Worm (Caenorhabditis elegans) whole organism, L4 larva: Measurements from ENCODE around the gene F56D2.3.
A peak's percentile ranks its signal among the peaks of the same experiment; 100 is the strongest.

Experiments used
- D1046.2 ChIP-seq: fragments of 200-800 bp; sonication (Bioruptor generic); IDR thresholded peaks from 2 replicates; pipeline ENCODE4 v1.3.6; 2022; ENCODE audit warnings: missing genetic modification characterization, missing compliant biosample characterization
- F10B5.3 ChIP-seq: sonication (generic microtip); optimal IDR thresholded peaks from 2 replicates; lab custom pipeline; 2016; ENCODE audit warnings: mild to moderate bottlenecking, missing genetic modification characterization, missing compliant biosample characterization
- F26F4.8 ChIP-seq: fragments of 200-800 bp; sonication (Bioruptor generic); conservative IDR thresholded peaks from 2 replicates; pipeline ENCODE4 v1.3.6; 2022; ENCODE audit warnings: missing genetic modification characterization, missing compliant biosample characterization
- F49E8.2 ChIP-seq: sonication (generic microtip); optimal IDR thresholded peaks from 2 replicates; lab custom pipeline; 2016; ENCODE audit warnings: missing compliant biosample characterization, mild to moderate bottlenecking, missing genetic modification characterization, borderline replicate concordance
- Y48G9A.11 ChIP-seq: fragments of 200-800 bp; sonication (Bioruptor generic); IDR thresholded peaks from 2 replicates; pipeline ENCODE4 v1.3.6; 2022; ENCODE audit warnings: missing genetic modification reagents, missing genetic modification characterization, missing compliant biosample characterization
- ZK337.2 ChIP-seq: fragments of 200-800 bp; sonication (Bioruptor generic); IDR thresholded peaks from 2 replicates; pipeline ENCODE4 v1.3.6; 2022; ENCODE audit warnings: missing genetic modification reagents, missing genetic modification characterization, missing compliant biosample characterization
- aly-2 ChIP-seq: sonication (generic microtip); optimal IDR thresholded peaks from 2 replicates; lab custom pipeline; 2018; ENCODE audit warnings: missing biosample characterization, missing genetic modification characterization
- ama-1 ChIP-seq: fragments of 150-350 bp; optimal IDR thresholded peaks from 2 replicates; lab custom pipeline; 2014; ENCODE audit warnings: inconsistent platforms, mixed read lengths
- arid-1 ChIP-seq: fragments of 200-800 bp; sonication (Bioruptor generic); conservative IDR thresholded peaks from 2 replicates; pipeline ENCODE4 v1.3.6; 2022; ENCODE audit warnings: missing genetic modification reagents, missing genetic modification characterization, missing compliant biosample characterization
- attf-4 ChIP-seq: sonication (generic microtip); optimal IDR thresholded peaks from 3 replicates; lab custom pipeline; 2017; ENCODE audit warnings: missing biosample characterization, missing genetic modification characterization
- ceh-28 ChIP-seq: fragments of 150-350 bp; optimal IDR thresholded peaks from 2 replicates; lab custom pipeline; 2014; ENCODE audit warnings: missing biosample characterization, missing genetic modification reagents, missing genetic modification characterization
- ceh-32 ChIP-seq: sonication (generic microtip); optimal IDR thresholded peaks from 2 replicates; lab custom pipeline; 2016; ENCODE audit warnings: mild to moderate bottlenecking, missing genetic modification characterization, missing compliant biosample characterization; ENCODE audit not compliant: poor library complexity
- ceh-62 ChIP-seq: sonication (generic microtip); optimal IDR thresholded peaks from 2 replicates; lab custom pipeline; 2017; ENCODE audit warnings: missing biosample characterization, missing genetic modification characterization
- ceh-82 ChIP-seq: sonication (generic microtip); optimal IDR thresholded peaks from 2 replicates; lab custom pipeline; 2017; ENCODE audit warnings: missing biosample characterization, missing genetic modification characterization
- daf-16 ChIP-seq, 3 experiments: sonication (generic microtip); optimal IDR thresholded peaks; 2 replicates each; lab custom pipeline; 2016 to 2017; ENCODE audit warnings: missing genetic modification characterization in 3 of 3, missing genetic modification reagents in 3 of 3, mild to moderate bottlenecking in 2 of 3, missing compliant biosample characterization in 2 of 3, missing biosample characterization in 1 of 3, moderate library complexity in 1 of 3
- dmd-9 ChIP-seq: fragments of 200-800 bp; sonication (Bioruptor generic); IDR thresholded peaks from 2 replicates; pipeline ENCODE4 v1.3.6; 2022; ENCODE audit warnings: missing genetic modification reagents, missing genetic modification characterization, missing compliant biosample characterization
- duxl-1 ChIP-seq: sonication (generic microtip); optimal IDR thresholded peaks from 2 replicates; lab custom pipeline; 2016; ENCODE audit warnings: mild to moderate bottlenecking, missing genetic modification characterization, moderate library complexity, missing compliant biosample characterization; ENCODE audit not compliant: poor library complexity
- egl-43 ChIP-seq: fragments of 200-800 bp; sonication (Bioruptor generic); IDR thresholded peaks from 2 replicates; pipeline ENCODE4 v1.3.6; 2022; ENCODE audit warnings: missing genetic modification reagents, missing genetic modification characterization, missing compliant biosample characterization
- hif-1 ChIP-seq, 2 experiments: sonication (generic microtip); optimal IDR thresholded peaks; 2 replicates each; lab custom pipeline; 2016 to 2017; ENCODE audit warnings: missing compliant biosample characterization in 2 of 2, missing genetic modification characterization in 2 of 2, missing genetic modification reagents in 2 of 2, missing genotype in 2 of 2, mild to moderate bottlenecking in 1 of 2
- lin-15B ChIP-seq: fragments of 150-350 bp; sonication (generic microtip); optimal IDR thresholded peaks from 3 replicates; lab custom pipeline; 2014; ENCODE audit warnings: missing biosample characterization, missing genetic modification characterization
- lin-39 ChIP-seq: fragments of 150-350 bp; optimal IDR thresholded peaks from 2 replicates; lab custom pipeline; 2014; ENCODE audit warnings: missing biosample characterization, missing genetic modification reagents, missing genetic modification characterization
- lir-3 ChIP-seq: sonication (generic microtip); optimal IDR thresholded peaks from 2 replicates; lab custom pipeline; 2016; ENCODE audit warnings: mild to moderate bottlenecking, missing genetic modification characterization, missing compliant biosample characterization
- lsy-2 ChIP-seq, 2 experiments: fragments of 150-350 bp in 1 of 2; sonication (generic microtip) in 1 of 2; optimal IDR thresholded peaks; 2 replicates each; lab custom pipeline; 2014 to 2017; ENCODE audit warnings: missing biosample characterization in 2 of 2, missing genetic modification characterization in 2 of 2
- madf-9 ChIP-seq: fragments of 200-800 bp; sonication (Bioruptor generic); conservative IDR thresholded peaks from 2 replicates; pipeline ENCODE4 v1.3.6; 2022; ENCODE audit warnings: missing genetic modification reagents, missing genetic modification characterization, missing compliant biosample characterization
- mdt-29 ChIP-seq: fragments of 200-800 bp; sonication (Bioruptor generic); IDR thresholded peaks from 2 replicates; pipeline ENCODE4 v1.3.6; 2022; ENCODE audit warnings: missing genetic modification reagents, missing genetic modification characterization, missing compliant biosample characterization
- nhr-11 ChIP-seq: fragments of 150-350 bp; optimal IDR thresholded peaks from 2 replicates; lab custom pipeline; 2014; ENCODE audit warnings: missing biosample characterization, missing genetic modification characterization
- nhr-237 ChIP-seq: sonication (generic microtip); optimal IDR thresholded peaks from 2 replicates; lab custom pipeline; 2017; ENCODE audit warnings: missing biosample characterization, missing genetic modification characterization
- nhr-25 ChIP-seq: sonication (generic microtip); optimal IDR thresholded peaks from 2 replicates; lab custom pipeline; 2017; ENCODE audit warnings: missing genetic modification characterization, mild to moderate bottlenecking, missing compliant biosample characterization, antibody characterized with exemption, moderate library complexity, borderline replicate concordance; ENCODE audit not compliant: insufficient read depth
- nhr-42 ChIP-seq: fragments of 200-800 bp; sonication (Bioruptor generic); IDR thresholded peaks from 2 replicates; pipeline ENCODE4 v1.3.6; 2022; ENCODE audit warnings: missing genetic modification characterization, missing compliant biosample characterization
- nhr-48 ChIP-seq: sonication (generic microtip); optimal IDR thresholded peaks from 2 replicates; lab custom pipeline; 2016; ENCODE audit warnings: mild to moderate bottlenecking, missing genetic modification characterization, missing compliant biosample characterization
- nhr-76 ChIP-seq: fragments of 150-350 bp; optimal IDR thresholded peaks from 2 replicates; lab custom pipeline; 2014; ENCODE audit warnings: missing biosample characterization, missing genetic modification characterization
- nhr-77 ChIP-seq: fragments of 150-350 bp; optimal IDR thresholded peaks from 2 replicates; lab custom pipeline; 2014; ENCODE audit warnings: missing biosample characterization, missing genetic modification characterization
- saeg-2 ChIP-seq: fragments of 200-800 bp; sonication (Bioruptor generic); IDR thresholded peaks from 2 replicates; pipeline ENCODE4 v1.3.6; 2022; ENCODE audit warnings: missing genetic modification reagents, missing genetic modification characterization, missing compliant biosample characterization
- sdz-12 ChIP-seq: fragments of 200-800 bp; sonication (Bioruptor generic); optimal IDR thresholded peaks from 2 replicates; lab custom pipeline; 2018; ENCODE audit warnings: mild to moderate bottlenecking, missing genetic modification characterization, missing compliant biosample characterization
- snpc-1.2 ChIP-seq: fragments of 200-800 bp; sonication (Bioruptor generic); IDR thresholded peaks from 2 replicates; pipeline ENCODE4 v1.3.6; 2022; ENCODE audit warnings: missing genetic modification reagents, missing genetic modification characterization, missing compliant biosample characterization
- spr-1 ChIP-seq: sonication (generic microtip); optimal IDR thresholded peaks from 2 replicates; lab custom pipeline; 2016; ENCODE audit warnings: mild to moderate bottlenecking, missing genetic modification characterization, missing compliant biosample characterization
- spr-3 ChIP-seq: fragments of 200-800 bp; sonication (Bioruptor generic); optimal IDR thresholded peaks from 2 replicates; lab custom pipeline; 2018; ENCODE audit warnings: mild to moderate bottlenecking, missing genetic modification characterization, missing compliant biosample characterization
- tag-97 ChIP-seq: fragments of 200-800 bp; sonication (Bioruptor generic); IDR thresholded peaks from 2 replicates; pipeline ENCODE4 v1.3.6; 2022; ENCODE audit warnings: missing genetic modification characterization, missing compliant biosample characterization
- unc-62 ChIP-seq, 3 experiments: fragments of 150-350 bp in 1 of 3; sonication (generic microtip); optimal IDR thresholded peaks in 2 of 3; peaks in 1 of 3; 1 replicate in 1 of 3; 2 replicates in 2 of 3; lab custom pipeline; 2014 to 2017; ENCODE audit warnings: missing biosample characterization in 3 of 3, missing genetic modification characterization in 3 of 3, missing genetic modification reagents in 3 of 3, missing genotype in 1 of 3
- vab-7 ChIP-seq: fragments of 200-800 bp; sonication (Bioruptor generic); IDR thresholded peaks from 2 replicates; pipeline ENCODE4 v1.3.6; 2022; ENCODE audit warnings: missing genetic modification reagents, missing genetic modification characterization, missing compliant biosample characterization
- zag-1 ChIP-seq: fragments of 150-350 bp; optimal IDR thresholded peaks from 2 replicates; lab custom pipeline; 2014; ENCODE audit warnings: missing biosample characterization, missing genetic modification characterization
- zfp-2 ChIP-seq: sonication (generic microtip); optimal IDR thresholded peaks from 2 replicates; lab custom pipeline; 2016; ENCODE audit warnings: mild to moderate bottlenecking, missing genetic modification characterization, missing compliant biosample characterization
- zfp-3 ChIP-seq: fragments of 200-800 bp; sonication (Bioruptor generic); conservative IDR thresholded peaks from 2 replicates; pipeline ENCODE4 v1.3.6; 2022; ENCODE audit warnings: missing genetic modification reagents, missing genetic modification characterization, missing compliant biosample characterization
- zip-11 ChIP-seq: fragments of 200-800 bp; sonication (Bioruptor generic); IDR thresholded peaks from 2 replicates; pipeline ENCODE4 v1.3.6; 2022; ENCODE audit warnings: missing genetic modification characterization, missing compliant biosample characterization
- zip-2 ChIP-seq: fragments of 150-350 bp; optimal IDR thresholded peaks from 2 replicates; lab custom pipeline; 2014; ENCODE audit warnings: missing biosample characterization, missing genetic modification characterization
- ztf-7 ChIP-seq: fragments of 150-350 bp; optimal IDR thresholded peaks from 2 replicates; lab custom pipeline; 2014; ENCODE audit warnings: missing biosample characterization, missing genetic modification characterization

F56D2.3 gene

DNA sequence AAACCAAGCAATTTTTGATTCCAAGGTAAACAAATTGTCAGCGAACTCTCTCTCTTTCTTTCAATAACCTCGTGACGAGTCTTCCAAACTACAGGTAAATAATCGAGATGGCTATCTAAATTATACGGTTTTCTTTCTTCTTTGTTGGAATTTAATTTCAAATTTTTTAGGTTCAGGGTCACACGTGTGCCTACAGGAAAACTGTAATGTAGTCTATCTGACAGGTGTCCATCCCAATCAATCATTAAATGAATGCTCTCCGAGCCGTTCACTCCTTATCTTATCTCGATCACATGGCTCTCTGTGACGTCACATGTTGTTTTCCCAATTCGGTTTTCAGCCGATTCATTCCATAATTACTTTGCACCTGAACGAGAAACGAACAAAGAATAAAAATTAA is 31.6 kb upstream of the F56D2.3 start (continued):
- TF ChIP-seq daf-16 (GFP tag; optimal IDR thresholded peaks at IDR 0.05; lab: Kevin White, UChicago) (peak in 1 of 2 experiments; percentile 91), daf-16 (tag; optimal IDR thresholded peaks at IDR 0.05; lab: Kevin White, UChicago) (peak; percentile 92), Y48G9A.11 (GFP tag; lab: Robert Waterston, UW) (no peak), nhr-237 (tag; lab: Kevin White, UChicago) (no peak), zip-11 (no peak), snpc-1.2 (GFP tag; lab: Robert Waterston, UW) (no peak), ztf-7 (tag; lab: Kevin White, UChicago) (no peak), zip-2 (tag; lab: Kevin White, UChicago) (no peak), lir-3 (no peak), unc-62 (GFP tag; optimal IDR thresholded peaks at IDR 0.05 in 1 of 2; lab: Kevin White, UChicago) (peak; percentile 5 to 26), unc-62 (tag; optimal IDR thresholded peaks at IDR 0.05; lab: Kevin White, UChicago) (no peak), lsy-2 (tag; optimal IDR thresholded peaks at IDR 0.05; lab: Kevin White, UChicago) (peak in 1 of 2 experiments; percentile 29), nhr-25 (no peak)

DNA sequence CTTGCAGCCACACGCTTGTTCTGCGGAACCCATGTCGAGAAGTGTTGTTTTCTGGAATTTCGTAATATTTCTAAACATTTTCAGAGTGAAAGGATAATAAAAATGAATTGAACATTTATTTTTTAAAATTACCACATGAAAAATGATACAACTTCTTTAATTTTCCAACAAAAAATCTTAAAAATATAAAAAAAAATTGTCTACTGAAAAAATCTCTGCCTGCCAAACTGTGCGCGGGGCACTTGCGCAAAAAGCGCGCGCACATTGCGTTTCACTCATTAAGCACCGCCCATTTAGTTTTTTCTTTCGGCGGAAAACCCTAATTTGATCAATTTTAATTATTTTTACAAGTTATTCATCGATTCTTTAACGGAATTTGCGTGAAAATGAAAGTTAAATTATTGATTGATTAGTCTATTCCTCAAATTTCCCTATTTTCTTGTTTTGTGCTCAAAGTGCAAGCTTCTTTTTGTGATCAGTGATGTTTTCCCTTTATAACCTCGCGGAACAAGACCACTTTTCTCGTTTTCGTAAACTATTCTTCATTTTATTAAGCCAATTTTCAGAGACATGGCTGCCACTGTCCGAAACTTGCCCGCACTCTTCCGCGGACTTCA is 29.8 kb upstream of the F56D2.3 start, which contains the start of the genes nmad-1 and hach-1:
TSS of gene nmad-1 (minus strand) at position 51 of the 617 bp plus-strand sequence.
TSS of gene hach-1 (plus strand) at position 567 of the 617 bp plus-strand sequence.
- TF ChIP-seq vab-7 (GFP tag; lab: Robert Waterston, UW), result peak; percentile 73
- TF ChIP-seq ceh-32, result no peak
- 0 out of 2 replicates have a peak, but pooled peaks have one; percentile 47 for TF ChIP-seq arid-1 (GFP tag; lab: Robert Waterston, UW)
- peak; percentile 89 for TF ChIP-seq duxl-1
- no peak for TF ChIP-seq sdz-12 (GFP tag; lab: Kevin White, UChicago)
- TF ChIP-seq spr-3 (GFP tag; lab: Kevin White, UChicago), result no peak
- no peak for TF ChIP-seq zfp-3
- TF ChIP-seq lsy-2 (tag; optimal IDR thresholded peaks at IDR 0.05; lab: Kevin White, UChicago), result peak in 1 of 2 experiments; percentile 81
- 0 out of 2 replicates have a peak, but pooled peaks have one; percentile 57 for TF ChIP-seq egl-43 (GFP tag; lab: Robert Waterston, UW)
- TF ChIP-seq saeg-2 (GFP tag; lab: Robert Waterston, UW), result no peak
- TF ChIP-seq Y48G9A.11 (GFP tag; lab: Robert Waterston, UW), result no peak
- no peak for TF ChIP-seq unc-62 (GFP tag; optimal IDR thresholded peaks at IDR 0.05 in 1 of 2; lab: Kevin White, UChicago)
- TF ChIP-seq unc-62 (tag; optimal IDR thresholded peaks at IDR 0.05; lab: Kevin White, UChicago), result no peak
- no peak for TF ChIP-seq dmd-9 (GFP tag; lab: Robert Waterston, UW)
- no peak for TF ChIP-seq attf-4 (tag; lab: Kevin White, UChicago)
- TF ChIP-seq zag-1 (tag; lab: Kevin White, UChicago), result no peak
- TF ChIP-seq snpc-1.2 (GFP tag; lab: Robert Waterston, UW), result no peak
- TF ChIP-seq ceh-82 (tag; lab: Kevin White, UChicago), result no peak
- TF ChIP-seq aly-2, result no peak
- TF ChIP-seq nhr-77, result peak; percentile 14
- TF ChIP-seq ZK337.2 (GFP tag; lab: Robert Waterston, UW), result no peak
- TF ChIP-seq nhr-237 (tag; lab: Kevin White, UChicago), result no peak
- peak; percentile 69 for TF ChIP-seq nhr-48 (tag; lab: Kevin White, UChicago)
- peak; percentile 34 for TF ChIP-seq ceh-28
- 0 out of 2 replicates have a peak, but pooled peaks have one; percentile 34 for TF ChIP-seq madf-9 (GFP tag; lab: Robert Waterston, UW)
- TF ChIP-seq nhr-11, result no peak
- TF ChIP-seq F26F4.8, result no peak
- no peak for TF ChIP-seq D1046.2 (GFP tag; lab: Robert Waterston, UW)
- no peak for TF ChIP-seq lin-39 (tag; lab: Kevin White, UChicago)
- TF ChIP-seq daf-16 (GFP tag; optimal IDR thresholded peaks at IDR 0.05; lab: Kevin White, UChicago), result peak; percentile 18 to 49
- TF ChIP-seq daf-16 (tag; optimal IDR thresholded peaks at IDR 0.05; lab: Kevin White, UChicago), result peak; percentile 48
- TF ChIP-seq F49E8.2 (tag; lab: Kevin White, UChicago), result no peak
- no peak for TF ChIP-seq ceh-62 (tag; lab: Kevin White, UChicago)
- peak; percentile 34 for TF ChIP-seq spr-1 (tag; lab: Kevin White, UChicago)
- peak in 1 of 2 experiments; percentile 67 for TF ChIP-seq hif-1 (tag; optimal IDR thresholded peaks at IDR 0.05; lab: Kevin White, UChicago)
- TF ChIP-seq nhr-42 (GFP tag; lab: Robert Waterston, UW), result 0 out of 2 replicates have a peak, but pooled peaks have one; percentile 46
- no peak for TF ChIP-seq tag-97
- no peak for TF ChIP-seq nhr-76 (tag; lab: Kevin White, UChicago)
- TF ChIP-seq mdt-29 (GFP tag; lab: Robert Waterston, UW), result no peak
- TF ChIP-seq zip-2 (tag; lab: Kevin White, UChicago), result no peak
- TF ChIP-seq lin-15B (tag; lab: Kevin White, UChicago), result no peak
- TF ChIP-seq F10B5.3 (tag; lab: Kevin White, UChicago), result peak; percentile 14
- peak; percentile 13 for TF ChIP-seq zfp-2
- no peak for TF ChIP-seq ama-1
